Fruit fly (Drosophila melanogaster) whole organism, embryonic: ENCODE data around the gene eIF3d2.

Experiments used
- CG10959 ChIP-seq: fragments of 200-800 bp; sonication (Bioruptor generic); IDR thresholded peaks from 2 replicates; pipeline ENCODE4 v1.3.6; 2022; ENCODE audit warnings: missing biosample characterization, missing genetic modification characterization
- CG11504 ChIP-seq: fragments of 200-800 bp; sonication (Bioruptor generic); optimal IDR thresholded peaks from 3 replicates; lab custom pipeline; 2019; ENCODE audit warnings: missing biosample characterization, mild to moderate bottlenecking, missing genetic modification characterization, moderate library complexity
- CG13894 ChIP-seq: fragments of 200-800 bp; sonication (Bioruptor generic); optimal IDR thresholded peaks from 3 replicates; lab custom pipeline; 2018; ENCODE audit warnings: missing biosample characterization, mild to moderate bottlenecking, missing genetic modification characterization, moderate library complexity
- CG14441 ChIP-seq: fragments of 200-800 bp; sonication (Bioruptor generic); IDR thresholded peaks from 2 replicates; pipeline ENCODE4 v1.3.6; 2022; ENCODE audit warnings: missing biosample characterization, missing genetic modification characterization
- CG15269 ChIP-seq: fragments of 200-800 bp; sonication (Bioruptor generic); optimal IDR thresholded peaks from 2 replicates; lab custom pipeline; 2018; ENCODE audit warnings: missing biosample characterization, mild to moderate bottlenecking, missing genetic modification characterization, moderate library complexity
- CG16813 ChIP-seq: fragments of 200-800 bp; sonication (Bioruptor generic); IDR thresholded peaks from 3 replicates; pipeline ENCODE4 v1.3.6; 2022; ENCODE audit warnings: missing biosample characterization, missing genetic modification characterization; ENCODE audit not compliant: partially characterized antibody
- CG18476 ChIP-seq: fragments of 200-800 bp; sonication (Bioruptor generic); optimal IDR thresholded peaks from 2 replicates; lab custom pipeline; 2016; ENCODE audit warnings: missing biosample characterization, mild to moderate bottlenecking, missing genetic modification characterization
- CG2116 ChIP-seq: fragments of 200-800 bp; sonication (Bioruptor generic); optimal IDR thresholded peaks from 3 replicates; lab custom pipeline; 2018; ENCODE audit warnings: missing biosample characterization, mild to moderate bottlenecking, missing genetic modification characterization
- CG2202 ChIP-seq: fragments of 200-800 bp; sonication (Bioruptor generic); optimal IDR thresholded peaks from 2 replicates; lab custom pipeline; 2018; ENCODE audit warnings: missing biosample characterization, mild to moderate bottlenecking, missing genetic modification characterization
- CG2678 ChIP-seq: fragments of 200-800 bp; sonication (Bioruptor generic); optimal IDR thresholded peaks from 3 replicates; lab custom pipeline; 2019; ENCODE audit warnings: missing biosample characterization, mild to moderate bottlenecking, missing genetic modification characterization, moderate library complexity
- CG2712 ChIP-seq: fragments of 200-800 bp; optimal IDR thresholded peaks from 3 replicates; lab custom pipeline; 2019; ENCODE audit warnings: missing biosample characterization, mild to moderate bottlenecking, missing genetic modification characterization, moderate library complexity
- CG31441 ChIP-seq: fragments of 200-800 bp; sonication (Bioruptor generic); IDR thresholded peaks from 2 replicates; pipeline ENCODE4 v1.3.6; 2022; ENCODE audit warnings: missing biosample characterization, missing genetic modification characterization
- CG3407 ChIP-seq: fragments of 200-800 bp; sonication (Bioruptor generic); optimal IDR thresholded peaks from 2 replicates; lab custom pipeline; 2018; ENCODE audit warnings: missing biosample characterization, mild to moderate bottlenecking, missing genetic modification characterization
- CG5180 ChIP-seq: fragments of 200-800 bp; sonication (Bioruptor generic); optimal IDR thresholded peaks from 3 replicates; lab custom pipeline; 2017; ENCODE audit warnings: missing biosample characterization, missing genetic modification characterization, mild to moderate bottlenecking, moderate library complexity, missing genetic modification reagents
- CG7745 ChIP-seq: fragments of 200-800 bp; sonication (Bioruptor generic); optimal IDR thresholded peaks from 2 replicates; lab custom pipeline; 2018; ENCODE audit warnings: missing biosample characterization, mild to moderate bottlenecking, missing genetic modification characterization, moderate library complexity
- CG8924 ChIP-seq: fragments of 200-800 bp; optimal IDR thresholded peaks from 3 replicates; lab custom pipeline; 2019; ENCODE audit warnings: missing biosample characterization, mild to moderate bottlenecking, missing genetic modification characterization, moderate library complexity
- Doc3 ChIP-seq: fragments of 200-800 bp; sonication (Bioruptor generic); IDR thresholded peaks from 3 replicates; pipeline ENCODE4 v1.3.6; 2022; ENCODE audit warnings: missing biosample characterization, missing genetic modification characterization; ENCODE audit not compliant: partially characterized antibody
- Fer1 ChIP-seq: fragments of 200-800 bp; sonication (Bioruptor generic); optimal IDR thresholded peaks from 2 replicates; lab custom pipeline; 2017; ENCODE audit warnings: missing biosample characterization, mild to moderate bottlenecking, missing genetic modification characterization
- GATAe ChIP-seq: fragments of 200-800 bp; sonication (Bioruptor generic); conservative IDR thresholded peaks from 2 replicates; pipeline ENCODE4 v1.3.6; 2022; ENCODE audit warnings: missing biosample characterization, missing genetic modification characterization
- Gug ChIP-seq: fragments of 200-800 bp; sonication (Bioruptor generic); IDR thresholded peaks from 4 replicates; pipeline ENCODE4 v1.3.6; 2022; ENCODE audit warnings: missing biosample characterization, missing genetic modification characterization
- HLH4C ChIP-seq: fragments of 200-800 bp; sonication (Bioruptor generic); IDR thresholded peaks from 3 replicates; pipeline ENCODE4 v1.3.6; 2022; ENCODE audit warnings: missing biosample characterization, missing genetic modification characterization; ENCODE audit not compliant: partially characterized antibody
- Hr39 ChIP-seq: fragments of >200 bp; optimal IDR thresholded peaks from 2 replicates; lab custom pipeline; 2017
- MBD-R2 ChIP-seq: fragments of 200-800 bp; sonication (Bioruptor generic); IDR thresholded peaks from 2 replicates; pipeline ENCODE4 v1.3.6; 2022; ENCODE audit warnings: missing biosample characterization, missing genetic modification characterization
- Mrtf ChIP-seq: fragments of 200-800 bp; sonication (Bioruptor generic); IDR thresholded peaks from 3 replicates; pipeline ENCODE4 v1.3.6; 2022; ENCODE audit warnings: missing biosample characterization, missing genetic modification characterization
- Myb ChIP-seq: fragments of 200-800 bp; sonication (Bioruptor generic); optimal IDR thresholded peaks from 2 replicates; lab custom pipeline; 2016; ENCODE audit warnings: missing biosample characterization, missing genetic modification characterization
- NC2β ChIP-seq: fragments of 200-800 bp; sonication (Bioruptor generic); optimal IDR thresholded peaks from 2 replicates; lab custom pipeline; 2016; ENCODE audit warnings: missing biosample characterization, missing genetic modification characterization
- NK7.1 ChIP-seq: fragments of 200-800 bp; sonication (Bioruptor generic); optimal IDR thresholded peaks from 3 replicates; lab custom pipeline; 2016; ENCODE audit warnings: missing biosample characterization, missing genetic modification characterization
- Neu2 ChIP-seq: fragments of 200-800 bp; sonication (Bioruptor generic); optimal IDR thresholded peaks from 3 replicates; lab custom pipeline; 2016; ENCODE audit warnings: missing biosample characterization, missing genetic modification characterization, borderline replicate concordance
- Optix ChIP-seq: fragments of 200-800 bp; sonication (Bioruptor generic); IDR thresholded peaks from 3 replicates; pipeline ENCODE4 v1.3.6; 2022; ENCODE audit warnings: missing biosample characterization, missing genetic modification characterization
- bowl ChIP-seq: fragments of 200-800 bp; sonication (Bioruptor generic); IDR thresholded peaks from 2 replicates; pipeline ENCODE4 v1.3.6; 2022; ENCODE audit warnings: missing biosample characterization, missing genetic modification characterization
- btn ChIP-seq: fragments of 200-800 bp; sonication (Bioruptor generic); optimal IDR thresholded peaks from 2 replicates; lab custom pipeline; 2016; ENCODE audit warnings: missing biosample characterization, missing genetic modification characterization
- chinmo ChIP-seq: fragments of 200-800 bp; sonication (Bioruptor generic); IDR thresholded peaks from 4 replicates; pipeline ENCODE4 v1.3.6; 2022; ENCODE audit warnings: missing biosample characterization, missing genetic modification characterization; ENCODE audit not compliant: partially characterized antibody
- dan ChIP-seq: fragments of 200-800 bp; sonication (Bioruptor generic); IDR thresholded peaks from 2 replicates; pipeline ENCODE4 v1.3.6; 2022; ENCODE audit warnings: missing biosample characterization, missing genetic modification characterization
- dimm ChIP-seq: fragments of 200-800 bp; sonication (Bioruptor generic); IDR thresholded peaks from 2 replicates; pipeline ENCODE4 v1.3.6; 2022; ENCODE audit warnings: missing biosample characterization, missing genetic modification characterization
- gcm2 ChIP-seq: fragments of 200-800 bp; sonication (Bioruptor generic); optimal IDR thresholded peaks from 2 replicates; lab custom pipeline; 2016; ENCODE audit warnings: missing biosample characterization, missing genetic modification characterization
- hbn ChIP-seq: fragments of 200-800 bp; sonication (Bioruptor generic); IDR thresholded peaks from 2 replicates; pipeline ENCODE4 v1.3.6; 2022; ENCODE audit warnings: missing biosample characterization, missing genetic modification characterization; ENCODE audit not compliant: partially characterized antibody
- jumu ChIP-seq: fragments of 200-800 bp; sonication (Bioruptor generic); optimal IDR thresholded peaks from 3 replicates; lab custom pipeline; 2016; ENCODE audit warnings: missing biosample characterization, missing genetic modification characterization
- knrl ChIP-seq: fragments of 200-800 bp; sonication (Bioruptor generic); IDR thresholded peaks from 3 replicates; pipeline ENCODE4 v1.3.6; 2022; ENCODE audit warnings: missing biosample characterization, missing genetic modification characterization; ENCODE audit not compliant: partially characterized antibody
- lab ChIP-seq: fragments of 200-800 bp; sonication (Bioruptor generic); optimal IDR thresholded peaks from 3 replicates; lab custom pipeline; 2017; ENCODE audit warnings: missing biosample characterization, missing genetic modification characterization, mild to moderate bottlenecking, moderate library complexity, missing genetic modification reagents
- lola ChIP-seq, 3 experiments: fragments of >200 bp in 2 of 3; fragments of 200-800 bp in 1 of 3; sonication (Bioruptor generic) in 1 of 3; optimal IDR thresholded peaks; 2 replicates each; lab custom pipeline; 2017 to 2019; ENCODE audit warnings: missing biosample characterization in 3 of 3, missing genetic modification characterization in 3 of 3, mild to moderate bottlenecking in 1 of 3, moderate library complexity in 1 of 3
- nom ChIP-seq: fragments of 200-800 bp; sonication (Bioruptor generic); optimal IDR thresholded peaks from 2 replicates; lab custom pipeline; 2017; ENCODE audit warnings: missing biosample characterization, missing genetic modification characterization, mild to moderate bottlenecking, moderate library complexity, missing genetic modification reagents
- pzg ChIP-seq: fragments of 200-800 bp; sonication (Bioruptor generic); optimal IDR thresholded peaks from 3 replicates; lab custom pipeline; 2018; ENCODE audit warnings: missing biosample characterization, mild to moderate bottlenecking, missing genetic modification characterization, moderate library complexity
- repo ChIP-seq: fragments of 200-800 bp; sonication (Bioruptor generic); optimal IDR thresholded peaks from 2 replicates; lab custom pipeline; 2016; ENCODE audit warnings: missing biosample characterization, missing genetic modification characterization
- sim ChIP-seq: fragments of 200-800 bp; sonication (Bioruptor generic); IDR thresholded peaks from 2 replicates; pipeline ENCODE4 v1.3.6; 2022; ENCODE audit warnings: missing biosample characterization, missing genetic modification characterization
- sqz ChIP-seq: fragments of 200-800 bp; sonication (Bioruptor generic); optimal IDR thresholded peaks from 3 replicates; lab custom pipeline; 2018; ENCODE audit warnings: missing biosample characterization, mild to moderate bottlenecking, missing genetic modification characterization
- tin ChIP-seq: fragments of 200-800 bp; sonication (Bioruptor generic); optimal IDR thresholded peaks from 3 replicates; lab custom pipeline; 2016; ENCODE audit warnings: missing biosample characterization, missing genetic modification characterization
- tll ChIP-seq, 2 experiments: fragments of 200-800 bp in 1 of 2; fragments of >200 bp in 1 of 2; sonication (Bioruptor generic) in 1 of 2; optimal IDR thresholded peaks; 2 replicates each; lab custom pipeline; 2017 to 2019; ENCODE audit warnings: missing biosample characterization in 2 of 2, missing genetic modification characterization in 2 of 2, mild to moderate bottlenecking in 1 of 2, moderate library complexity in 1 of 2
- wek ChIP-seq: fragments of 200-800 bp; sonication (Bioruptor generic); optimal IDR thresholded peaks from 3 replicates; lab custom pipeline; 2018; ENCODE audit warnings: missing biosample characterization, mild to moderate bottlenecking, missing genetic modification characterization, moderate library complexity

Gene eIF3d2

DNA sequence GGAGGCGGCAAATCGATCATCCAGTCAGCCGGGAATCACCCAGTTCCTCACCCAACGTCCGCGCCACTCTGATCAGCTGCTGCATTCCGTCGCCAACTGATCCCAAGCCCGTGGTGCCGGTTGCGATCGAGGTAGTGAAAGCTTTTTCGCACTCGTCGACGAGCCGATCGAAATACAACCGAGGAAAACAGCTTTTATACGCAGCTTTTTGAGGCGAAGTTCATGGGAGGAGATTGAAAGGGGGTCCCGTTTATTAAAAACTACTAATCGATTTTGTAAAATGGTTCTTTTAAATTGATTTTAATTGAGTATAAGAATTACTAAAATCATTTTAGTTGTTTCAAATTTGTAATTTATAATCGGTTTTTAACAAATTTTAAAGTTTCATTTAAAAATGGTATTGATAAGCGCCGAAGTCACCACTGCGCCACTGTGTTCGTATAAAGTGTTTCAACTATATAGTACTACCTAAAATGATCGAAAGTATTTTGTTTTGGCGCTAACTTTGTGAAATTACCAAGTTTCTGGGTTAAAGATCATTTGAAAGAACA is 26.6 kb upstream of the eIF3d2 start, which contains the start of gene CG4860 (continued):
- TF ChIP-seq HLH4C (0 out of 3 replicates have a peak, but pooled peaks have one; percentile 6), lab (GFP tag; lab: Kevin White, UChicago) (peak; percentile 93), Neu2 (GFP tag; lab: Kevin White, UChicago) (no peak), CG3407 (GFP tag; lab: Kevin White, UChicago) (peak; percentile 74), Gug (GFP tag; lab: Robert Waterston, UW) (peak; percentile 82), bowl (GFP tag; lab: Robert Waterston, UW) (peak; percentile 24; the same call in 1 of the 2 replicates), CG31441 (peak; percentile 91), NK7.1 (GFP tag; lab: Kevin White, UChicago) (peak; percentile 77), CG10959 (GFP tag; lab: Robert Waterston, UW) (no peak), repo (GFP tag; lab: Kevin White, UChicago) (peak; percentile 63), NC2β (GFP tag; lab: Kevin White, UChicago) (peak; percentile 55), nom (GFP tag; lab: Kevin White, UChicago) (peak; percentile 49), CG13894 (tag; lab: Kevin White, UChicago) (peak; percentile 77), GATAe (GFP tag; lab: Robert Waterston, UW) (peak; percentile 58; the same call in 1 of the 2 replicates), CG11504 (tag; lab: Kevin White, UChicago) (peak; percentile 87), CG2712 (peak; percentile 87)

dm6 chr3R:12219497-12219896 is 24.7 kb upstream of the eIF3d2 start, which contains the start of gene Cog1:
TSS of gene Cog1 (minus strand) at chr3R:12219686.
- peak; percentile 65; the same call in 1 of the 2 replicates for TF ChIP-seq MBD-R2 (GFP tag; lab: Robert Waterston, UW)
- TF ChIP-seq CG18476 (GFP tag; lab: Kevin White, UChicago), result no peak
- TF ChIP-seq CG7745 (tag; lab: Kevin White, UChicago), result no peak
- TF ChIP-seq CG8924 (tag; lab: Kevin White, UChicago), result no peak
- no peak for TF ChIP-seq CG2202 (tag; lab: Kevin White, UChicago)
- TF ChIP-seq tll (GFP tag; optimal IDR thresholded peaks at IDR 0.05; lab: Kevin White, UChicago), result no peak
- TF ChIP-seq CG2678 (tag; lab: Kevin White, UChicago), result no peak
- TF ChIP-seq sim (GFP tag; lab: Robert Waterston, UW), result no peak
- peak; percentile 76 for TF ChIP-seq hbn (GFP tag; lab: Robert Waterston, UW)
- TF ChIP-seq gcm2 (GFP tag; lab: Kevin White, UChicago), result no peak
- TF ChIP-seq Hr39 (lab: Kevin White, UChicago), result no peak
- TF ChIP-seq Myb (GFP tag; lab: Kevin White, UChicago), result peak; percentile 72
- TF ChIP-seq Mrtf (GFP tag; lab: Robert Waterston, UW), result no peak
- peak; percentile 55; the same call in 2 of the 3 replicates for TF ChIP-seq knrl
- TF ChIP-seq dimm (GFP tag; lab: Robert Waterston, UW), result no peak
- TF ChIP-seq tin, result no peak
- no peak for TF ChIP-seq dan (GFP tag; lab: Robert Waterston, UW)
- TF ChIP-seq CG15269 (tag; lab: Kevin White, UChicago), result no peak
- TF ChIP-seq sqz, result no peak
- no peak for TF ChIP-seq wek (GFP tag; lab: Kevin White, UChicago)
- TF ChIP-seq CG5180, result no peak
- no peak for TF ChIP-seq Fer1 (GFP tag; lab: Kevin White, UChicago)
- TF ChIP-seq chinmo, result 0 out of 4 replicates have a peak, but pooled peaks have one; percentile 37
- TF ChIP-seq CG16813 (GFP tag; lab: Robert Waterston, UW), result peak; percentile 64; the same call in 2 of the 3 replicates
- no peak for TF ChIP-seq btn (GFP tag; lab: Kevin White, UChicago)
- TF ChIP-seq Doc3, result peak; percentile 75
- TF ChIP-seq pzg (GFP tag; lab: Kevin White, UChicago), result peak; percentile 42
- peak; percentile 83 for TF ChIP-seq CG2116 (GFP tag; lab: Kevin White, UChicago)
- TF ChIP-seq jumu (GFP tag; lab: Kevin White, UChicago), result no peak
- no peak for TF ChIP-seq lola (GFP tag; optimal IDR thresholded peaks at IDR 0.05; lab: Kevin White, UChicago)
- no peak for TF ChIP-seq Optix (GFP tag; lab: Robert Waterston, UW)
- no peak for TF ChIP-seq CG14441 (GFP tag; lab: Robert Waterston, UW)
